Worm (Caenorhabditis elegans) whole organism, mixed stage, embryonic: ENCODE data around the gene C18H9.6.

ENCODE experiments used
- blmp-1 ChIP-seq: fragments of 150-350 bp; optimal IDR thresholded peaks from 2 replicates; lab custom pipeline; 2014; ENCODE audit warnings: missing biosample characterization, missing genetic modification characterization
- ceh-83 ChIP-seq: fragments of 200-800 bp; sonication (Bioruptor generic); optimal IDR thresholded peaks from 2 replicates; lab custom pipeline; 2018; ENCODE audit warnings: mild to moderate bottlenecking, missing genetic modification characterization, missing compliant biosample characterization
- elt-1 ChIP-seq: sonication (generic microtip); optimal IDR thresholded peaks from 2 replicates; lab custom pipeline; 2017; ENCODE audit warnings: missing genetic modification characterization, mild to moderate bottlenecking, missing compliant biosample characterization, antibody characterized with exemption, moderate library complexity, borderline replicate concordance; ENCODE audit not compliant: insufficient read depth
- elt-3 ChIP-seq: fragments of 150-350 bp; optimal IDR thresholded peaks from 2 replicates; lab custom pipeline; 2014; ENCODE audit warnings: missing biosample characterization, missing genetic modification characterization
- lin-13 ChIP-seq: fragments of 150-350 bp; optimal IDR thresholded peaks from 2 replicates; lab custom pipeline; 2014; ENCODE audit warnings: missing biosample characterization, missing genetic modification characterization
- unc-62 ChIP-seq: fragments of 150-350 bp; optimal IDR thresholded peaks from 2 replicates; lab custom pipeline; 2014; ENCODE audit warnings: missing biosample characterization, missing genetic modification reagents, missing genetic modification characterization

DNA sequence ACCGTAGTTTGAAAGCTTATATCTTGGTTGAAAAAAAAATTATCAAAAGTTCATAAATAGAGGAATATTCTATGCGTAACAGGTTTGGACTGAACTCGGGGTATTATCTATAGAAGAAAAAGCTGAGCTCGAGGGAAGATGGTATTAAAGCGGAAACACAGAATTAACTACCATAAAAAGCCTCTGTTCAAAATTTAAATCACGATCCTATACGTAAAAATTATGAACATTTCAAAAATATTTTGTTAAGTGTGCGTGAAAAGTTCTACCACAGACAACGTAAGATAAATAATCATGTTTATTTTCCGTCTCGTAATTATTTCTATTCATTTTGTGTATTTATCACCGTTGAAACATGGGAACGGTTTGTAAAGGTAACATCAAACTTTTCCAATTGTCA lies 45.0 kb upstream of the C18H9.6 start, which contains the start of gene F41G3.5:
- TF ChIP-seq ceh-83 (GFP tag; lab: Kevin White, UChicago) (no peak), elt-3 (no peak), unc-62 (GFP tag; lab: Kevin White, UChicago) (no peak), elt-1 (no peak), lin-13 (tag; lab: Kevin White, UChicago) (no peak), blmp-1 (no peak)
